Fruit fly (Drosophila melanogaster): Measurements from ENCODE around the gene wcy.

The wcy gene

DNA sequence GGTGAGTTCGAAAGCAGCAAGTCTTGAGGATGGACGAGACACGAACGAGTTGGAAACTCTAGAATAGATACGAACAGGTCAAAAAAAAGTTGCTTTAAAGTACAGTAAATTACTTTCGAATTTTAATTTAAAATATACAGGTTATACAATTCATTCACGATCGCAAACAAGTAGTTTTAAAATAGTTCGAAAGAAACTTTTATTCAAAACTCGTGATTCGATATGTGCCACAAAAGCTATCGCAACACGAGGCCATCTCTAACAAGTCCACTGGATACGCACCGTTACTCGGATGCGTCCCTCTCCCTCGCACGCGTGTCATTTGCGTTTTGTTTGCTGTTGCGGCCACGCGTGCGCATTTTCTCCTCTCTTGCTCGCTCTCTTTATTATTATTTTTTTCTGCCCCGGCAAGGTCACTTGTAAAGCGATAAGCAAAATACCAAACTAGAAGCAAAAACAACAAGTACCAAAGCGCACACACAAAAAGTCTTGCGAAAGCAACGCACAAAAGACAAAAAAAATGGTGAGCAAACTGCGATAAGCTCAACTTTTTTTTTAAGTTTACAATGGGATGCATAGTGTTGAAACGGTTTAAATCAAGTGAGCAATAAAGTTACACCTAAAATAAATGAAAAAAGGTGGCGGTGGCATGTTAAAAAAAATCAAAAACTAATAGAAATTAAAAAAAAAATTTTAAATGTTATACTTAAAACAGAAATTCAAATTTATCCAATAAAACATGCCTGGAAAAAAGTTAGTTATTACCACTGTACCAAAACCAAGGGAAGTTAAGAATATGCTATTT, 47.5 kb upstream of the wcy start (continued):
- TF ChIP-seq CG3919 (GFP tag; optimal IDR thresholded peaks at IDR 0.05) (peak; percentile 29), net (GFP tag; optimal IDR thresholded peaks at IDR 0.05) (peak; percentile 38), esn (GFP tag; optimal IDR thresholded peaks at IDR 0.05) (peak; percentile 44), Gug (GFP tag; IDR thresholded peaks at IDR 0.05) (no peak), CG16779 (tag; optimal IDR thresholded peaks at IDR 0.05) (peak; percentile 41), vri (GFP tag; optimal IDR thresholded peaks at IDR 0.05) (no peak), acj6 (GFP tag; optimal IDR thresholded peaks at IDR 0.05) (peak; percentile 13), Sox102F (GFP tag; optimal IDR thresholded peaks at IDR 0.05) (no peak), CG10669 (GFP tag; optimal IDR thresholded peaks at IDR 0.05) (peak; percentile 43), CG11902 (GFP tag; optimal IDR thresholded peaks at IDR 0.05) (peak; percentile 13), Blimp-1 (GFP tag; optimal IDR thresholded peaks at IDR 0.05) (no peak), pdm3 (GFP tag; optimal IDR thresholded peaks at IDR 0.05) (no peak), Eip78C (GFP tag) (peak; percentile 87), Eip75B (GFP tag; optimal IDR thresholded peaks at IDR 0.05) (peak; percentile 24), CG10631 (GFP tag; optimal IDR thresholded peaks at IDR 0.05) (peak; percentile 2), CG6276 (GFP tag; optimal IDR thresholded peaks at IDR 0.05) (peak; percentile 47), CG34406 (GFP tag; optimal IDR thresholded peaks at IDR 0.05) (peak; percentile 20), CG3032 (tag; optimal IDR thresholded peaks at IDR 0.05) (peak; percentile 43), lz (GFP tag; optimal IDR thresholded peaks at IDR 0.05) (no peak), CG8632 (GFP tag; optimal IDR thresholded peaks at IDR 0.05) (peak; percentile 10), CG6854 (GFP tag; optimal IDR thresholded peaks at IDR 0.05) (no peak), fkh (GFP tag; optimal IDR thresholded peaks at IDR 0.05) (peak; percentile 69), Smox (GFP tag; optimal IDR thresholded peaks at IDR 0.05) (peak; percentile 15)

DNA sequence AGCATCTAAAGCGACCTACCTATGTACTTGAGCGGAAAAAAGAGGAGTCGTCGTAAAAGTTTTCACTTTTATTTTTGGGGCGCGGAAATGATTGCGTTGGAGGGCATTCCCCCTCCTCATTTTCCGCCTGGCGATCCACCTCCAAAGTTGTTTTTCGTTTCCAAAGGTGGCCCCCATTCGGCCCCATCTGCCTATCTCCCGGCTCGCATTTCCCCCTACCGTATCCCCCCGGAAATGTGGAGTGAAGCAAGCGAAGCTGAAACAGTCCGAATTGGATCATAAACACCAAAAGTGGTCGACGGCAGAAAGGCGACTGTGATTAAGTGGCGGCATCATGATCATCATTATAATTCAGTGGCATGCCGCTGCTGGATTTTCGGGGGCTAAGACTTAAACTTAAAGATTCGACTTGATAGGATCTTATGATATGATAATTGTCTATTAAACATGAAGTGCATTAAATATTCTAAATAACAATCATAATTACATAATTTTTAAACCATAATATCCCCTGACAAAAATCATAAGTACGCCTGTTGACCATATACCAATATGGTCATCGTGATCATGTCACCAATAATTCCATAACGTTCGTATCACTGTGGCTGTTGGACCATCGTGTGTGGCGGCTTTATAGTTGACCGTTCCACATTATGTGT, 46.0 kb upstream of the wcy start:
- TF ChIP-seq Hr39 (GFP tag; optimal IDR thresholded peaks at IDR 0.05) = peak; percentile 52
- TF ChIP-seq topi (GFP tag; optimal IDR thresholded peaks at IDR 0.05) = peak; percentile 62
- peak; percentile 58 for TF ChIP-seq Eip75B (GFP tag; optimal IDR thresholded peaks at IDR 0.05)
- peak; percentile 89 for TF ChIP-seq Eip78C (GFP tag)
- TF ChIP-seq CG11294 (GFP tag; IDR thresholded peaks at IDR 0.05) = no peak; the same call in 1 of the 2 replicates
- TF ChIP-seq acj6 (GFP tag; optimal IDR thresholded peaks at IDR 0.05) = peak; percentile 57
- peak; percentile 48 for TF ChIP-seq CG11762 (GFP tag; optimal IDR thresholded peaks at IDR 0.05; ENCODE audit: insufficient read depth)
- peak; percentile 50 for TF ChIP-seq achi (GFP tag; optimal IDR thresholded peaks at IDR 0.05)
- peak; percentile 14 for TF ChIP-seq CG16779 (tag; optimal IDR thresholded peaks at IDR 0.05)
- TF ChIP-seq fd85E (GFP tag; optimal IDR thresholded peaks at IDR 0.05) = no peak
- TF ChIP-seq CG6808 (GFP tag; optimal IDR thresholded peaks at IDR 0.05) = peak; percentile 34
- peak; percentile 92 for TF ChIP-seq svp (GFP tag)
- peak; percentile 64 for TF ChIP-seq Sox102F (GFP tag; optimal IDR thresholded peaks at IDR 0.05)
- peak; percentile 42 for TF ChIP-seq Sox15 (GFP tag; optimal IDR thresholded peaks at IDR 0.05)
- no peak for TF ChIP-seq Hr38 (GFP tag; optimal IDR thresholded peaks at IDR 0.05)
- TF ChIP-seq CG3919 (GFP tag; optimal IDR thresholded peaks at IDR 0.05) = peak; percentile 52
- TF ChIP-seq Lpt (GFP tag; optimal IDR thresholded peaks at IDR 0.05) = no peak
- peak; percentile 48 for TF ChIP-seq CG31627 (GFP tag; optimal IDR thresholded peaks at IDR 0.05)
- peak; percentile 41 for TF ChIP-seq CG10631 (GFP tag; optimal IDR thresholded peaks at IDR 0.05)
- TF ChIP-seq CG15336 (GFP tag; IDR thresholded peaks at IDR 0.05) = peak; percentile 49; the same call in 1 of the 2 replicates
- TF ChIP-seq ss (GFP tag; optimal IDR thresholded peaks at IDR 0.05) = peak in 1 of 2 experiments; percentile 43
- peak; percentile 20 for TF ChIP-seq CG4318 (GFP tag; optimal IDR thresholded peaks at IDR 0.05)
- peak; percentile 58 for TF ChIP-seq OdsH (GFP tag; optimal IDR thresholded peaks at IDR 0.05)
- peak; percentile 56 for TF ChIP-seq cyc (GFP tag; optimal IDR thresholded peaks at IDR 0.05)
- TF ChIP-seq esn (GFP tag; optimal IDR thresholded peaks at IDR 0.05) = peak; percentile 66
- peak; percentile 66 for TF ChIP-seq CG32006 (GFP tag; optimal IDR thresholded peaks at IDR 0.05)
- peak; percentile 64 for TF ChIP-seq Hr4 (GFP tag; optimal IDR thresholded peaks at IDR 0.05)
- TF ChIP-seq vri (GFP tag; optimal IDR thresholded peaks at IDR 0.05) = no peak
- peak; percentile 77 for TF ChIP-seq pdm3 (GFP tag; optimal IDR thresholded peaks at IDR 0.05)
- peak; percentile 69 for TF ChIP-seq eg (GFP tag; IDR thresholded peaks at IDR 0.05)
- peak; percentile 60 for TF ChIP-seq Smox (GFP tag; optimal IDR thresholded peaks at IDR 0.05)
- TF ChIP-seq CG8319 (GFP tag; optimal IDR thresholded peaks at IDR 0.05) = peak; percentile 46
- peak; percentile 21 for TF ChIP-seq CG11902 (GFP tag; optimal IDR thresholded peaks at IDR 0.05)
- TF ChIP-seq dac (GFP tag; optimal IDR thresholded peaks at IDR 0.05) = peak; percentile 10
- TF ChIP-seq Gug (GFP tag; IDR thresholded peaks at IDR 0.05) = peak; percentile 43
- no peak for TF ChIP-seq CG9139 (GFP tag; optimal IDR thresholded peaks at IDR 0.05)
- TF ChIP-seq CG6276 (GFP tag; optimal IDR thresholded peaks at IDR 0.05) = peak; percentile 50

Measured in whole organism, prepupa.